Fruit fly (Drosophila melanogaster) whole organism, pupa: ENCODE results near the gene CG15024.

Experiments used
- CG13204 ChIP-seq: fragments of 200-800 bp; sonication (Bioruptor generic); optimal IDR thresholded peaks from 2 replicates; lab custom pipeline; 2018; ENCODE audit warnings: missing biosample characterization, mild to moderate bottlenecking, missing genetic modification characterization, moderate library complexity
- CG14655 ChIP-seq: fragments of 200-800 bp; sonication (Bioruptor generic); optimal IDR thresholded peaks from 3 replicates; lab custom pipeline; 2017; ENCODE audit warnings: mild to moderate bottlenecking, missing biosample characterization, missing genetic modification reagents, missing genetic modification characterization
- CG17806 ChIP-seq: fragments of 200-800 bp; sonication (Bioruptor generic); optimal IDR thresholded peaks from 2 replicates; lab custom pipeline; 2018; ENCODE audit warnings: missing biosample characterization, mild to moderate bottlenecking, missing genetic modification characterization, moderate library complexity
- CG32121 ChIP-seq: fragments of 200-800 bp; sonication (Bioruptor generic); IDR thresholded peaks from 2 replicates; pipeline ENCODE4 v1.3.6; 2022; ENCODE audit warnings: missing biosample characterization, missing genetic modification characterization
- CG8159 ChIP-seq: fragments of 200-800 bp; sonication (Bioruptor generic); optimal IDR thresholded peaks from 3 replicates; lab custom pipeline; 2018; ENCODE audit warnings: missing biosample characterization, mild to moderate bottlenecking, missing genetic modification characterization, moderate library complexity
- CG9948 ChIP-seq: fragments of 200-800 bp; sonication (Bioruptor generic); optimal IDR thresholded peaks from 2 replicates; lab custom pipeline; 2018; ENCODE audit warnings: missing biosample characterization, mild to moderate bottlenecking, missing genetic modification characterization, moderate library complexity
- EcR ChIP-seq: fragments of 200-800 bp; sonication (Bioruptor generic); optimal IDR thresholded peaks from 3 replicates; lab custom pipeline; 2019; ENCODE audit warnings: missing biosample characterization, missing genetic modification characterization, mild to moderate bottlenecking, moderate library complexity, missing genetic modification reagents
- Pif1A ChIP-seq: fragments of 200-800 bp; sonication (Bioruptor generic); optimal IDR thresholded peaks from 3 replicates; lab custom pipeline; 2016; ENCODE audit warnings: missing biosample characterization, missing genetic modification characterization
- gl ChIP-seq: fragments of 200-800 bp; sonication (Bioruptor generic); optimal IDR thresholded peaks from 2 replicates; lab custom pipeline; 2018; ENCODE audit warnings: missing biosample characterization, mild to moderate bottlenecking, missing genetic modification characterization
- rn ChIP-seq: fragments of 200-800 bp; sonication (Bioruptor generic); IDR thresholded peaks from 2 replicates; pipeline ENCODE4 v1.3.6; 2022; ENCODE audit warnings: missing biosample characterization, missing genetic modification characterization

DNA sequence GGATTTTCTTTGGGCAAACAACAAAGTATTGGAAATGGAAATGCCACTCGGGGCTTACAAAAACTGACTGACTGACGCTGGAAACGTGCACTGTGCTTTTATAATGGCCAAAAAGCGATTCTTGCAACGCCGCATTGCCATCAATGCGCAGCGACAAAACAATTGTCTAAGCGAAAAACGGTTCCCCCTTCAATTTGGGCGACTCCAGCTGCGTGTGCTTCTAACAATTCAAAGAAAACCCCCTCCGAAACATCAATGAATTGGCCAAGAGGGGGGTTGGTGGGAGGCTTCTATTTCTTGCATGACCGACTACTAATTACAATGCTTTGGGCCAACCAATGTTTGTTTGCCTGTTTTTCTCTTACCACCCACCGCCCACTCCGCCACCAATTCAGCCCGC is 34.1 kb upstream of the CG15024 start, which contains the start of gene CG13721:
- TF ChIP-seq CG8159 (no peak), CG32121 (no peak), rn (GFP tag; lab: Robert Waterston, UW) (no peak), Pif1A (GFP tag; lab: Kevin White, UChicago) (no peak), CG9948 (tag; lab: Kevin White, UChicago) (no peak), EcR (GFP tag; lab: Kevin White, UChicago) (no peak), CG14655 (GFP tag; lab: Kevin White, UChicago) (no peak), CG13204 (GFP tag; lab: Kevin White, UChicago) (no peak), CG17806 (tag; lab: Kevin White, UChicago) (no peak), gl (no peak)
